Fruit fly (Drosophila melanogaster) whole organism, prepupa: Measurements from ENCODE around the gene Nak.

Experiments
- Blimp-1 ChIP-seq: fragments of 200-800 bp; sonication (Bioruptor generic); optimal IDR thresholded peaks from 3 replicates; lab custom pipeline; 2017; ENCODE audit warnings: missing biosample characterization, missing genetic modification characterization, mild to moderate bottlenecking, moderate library complexity, missing genetic modification reagents
- CG10669 ChIP-seq: fragments of 200-800 bp; sonication (Bioruptor generic); optimal IDR thresholded peaks from 3 replicates; lab custom pipeline; 2018; ENCODE audit warnings: missing biosample characterization, mild to moderate bottlenecking, missing genetic modification characterization, moderate library complexity
- CG11762 ChIP-seq: fragments of 200-800 bp; sonication (Bioruptor generic); optimal IDR thresholded peaks from 3 replicates; lab custom pipeline; 2016; ENCODE audit warnings: missing biosample characterization, missing genetic modification characterization; ENCODE audit not compliant: insufficient read depth
- CG11902 ChIP-seq: fragments of 200-800 bp; sonication (Bioruptor generic); optimal IDR thresholded peaks from 3 replicates; lab custom pipeline; 2016; ENCODE audit warnings: missing biosample characterization, missing genetic modification characterization
- CG15336 ChIP-seq: fragments of 200-800 bp; sonication (Bioruptor generic); IDR thresholded peaks from 2 replicates; pipeline ENCODE4 v1.3.6; 2022; ENCODE audit warnings: missing biosample characterization, missing genetic modification characterization
- CG16779 ChIP-seq: fragments of 200-800 bp; sonication (Bioruptor generic); optimal IDR thresholded peaks from 3 replicates; lab custom pipeline; 2017; ENCODE audit warnings: missing biosample characterization, mild to moderate bottlenecking, missing genetic modification characterization
- CG31627 ChIP-seq: fragments of 200-800 bp; sonication (Bioruptor generic); optimal IDR thresholded peaks from 3 replicates; lab custom pipeline; 2016; ENCODE audit warnings: missing biosample characterization, missing genetic modification characterization
- CG32006 ChIP-seq: fragments of 200-800 bp; sonication (Bioruptor generic); optimal IDR thresholded peaks from 3 replicates; lab custom pipeline; 2017; ENCODE audit warnings: missing biosample characterization, mild to moderate bottlenecking, missing genetic modification characterization
- CG34406 ChIP-seq: fragments of 200-800 bp; sonication (Bioruptor generic); optimal IDR thresholded peaks from 3 replicates; lab custom pipeline; 2016; ENCODE audit warnings: missing biosample characterization, missing genetic modification characterization
- CG3919 ChIP-seq: fragments of 200-800 bp; sonication (Bioruptor generic); optimal IDR thresholded peaks from 3 replicates; lab custom pipeline; 2016; ENCODE audit warnings: missing biosample characterization, missing genetic modification characterization
- CG6163 ChIP-seq: fragments of 200-800 bp; sonication (Bioruptor generic); IDR thresholded peaks from 3 replicates; pipeline ENCODE4 v1.3.6; 2022; ENCODE audit warnings: missing biosample characterization, missing genetic modification characterization
- CG6276 ChIP-seq: fragments of 200-800 bp; sonication (Bioruptor generic); optimal IDR thresholded peaks from 2 replicates; lab custom pipeline; 2017; ENCODE audit warnings: missing biosample characterization, mild to moderate bottlenecking, missing genetic modification characterization
- CG6854 ChIP-seq: fragments of 200-800 bp; sonication (Bioruptor generic); optimal IDR thresholded peaks from 2 replicates; lab custom pipeline; 2017; ENCODE audit warnings: missing biosample characterization, mild to moderate bottlenecking, missing genetic modification characterization
- CG7368 ChIP-seq: fragments of 200-800 bp; sonication (Bioruptor generic); optimal IDR thresholded peaks from 3 replicates; lab custom pipeline; 2016; ENCODE audit warnings: missing biosample characterization, missing genetic modification characterization
- CG8319 ChIP-seq: fragments of 200-800 bp; sonication (Bioruptor generic); optimal IDR thresholded peaks from 3 replicates; lab custom pipeline; 2016; ENCODE audit warnings: missing biosample characterization, missing genetic modification characterization
- CG8632 ChIP-seq: fragments of 200-800 bp; sonication (Bioruptor generic); optimal IDR thresholded peaks from 3 replicates; lab custom pipeline; 2016; ENCODE audit warnings: missing biosample characterization, missing genetic modification characterization
- Eip75B ChIP-seq: fragments of 200-800 bp; sonication (Bioruptor generic); optimal IDR thresholded peaks from 3 replicates; lab custom pipeline; 2016; ENCODE audit warnings: missing biosample characterization, missing genetic modification characterization
- Eip93F ChIP-seq: fragments of 200-800 bp; sonication (Bioruptor generic); optimal IDR thresholded peaks from 2 replicates; lab custom pipeline; 2016; ENCODE audit warnings: missing biosample characterization, mild to moderate bottlenecking, missing genetic modification characterization
- Ets21C ChIP-seq: fragments of 200-800 bp; sonication (Bioruptor generic); optimal IDR thresholded peaks from 3 replicates; lab custom pipeline; 2016; ENCODE audit warnings: missing biosample characterization, missing genetic modification characterization
- Ets96B ChIP-seq: fragments of 200-800 bp; optimal IDR thresholded peaks from 2 replicates; lab custom pipeline; 2019; ENCODE audit warnings: missing biosample characterization, mild to moderate bottlenecking, missing genetic modification characterization, moderate library complexity
- Gug ChIP-seq: fragments of 200-800 bp; sonication (Bioruptor generic); IDR thresholded peaks from 2 replicates; pipeline ENCODE4 v1.3.6; 2022; ENCODE audit warnings: missing biosample characterization, missing genetic modification characterization
- Hr39 ChIP-seq: fragments of 200-800 bp; sonication (Bioruptor generic); optimal IDR thresholded peaks from 2 replicates; lab custom pipeline; 2016; ENCODE audit warnings: missing biosample characterization, missing genetic modification characterization
- OdsH ChIP-seq: fragments of 200-800 bp; sonication (Bioruptor generic); optimal IDR thresholded peaks from 3 replicates; lab custom pipeline; 2016; ENCODE audit warnings: missing biosample characterization, missing genetic modification characterization
- Sox102F ChIP-seq: fragments of 200-800 bp; sonication (Bioruptor generic); optimal IDR thresholded peaks from 2 replicates; lab custom pipeline; 2016; ENCODE audit warnings: missing biosample characterization, mild to moderate bottlenecking, missing genetic modification characterization
- Sox14 ChIP-seq: fragments of 200-800 bp; sonication (Bioruptor generic); optimal IDR thresholded peaks from 3 replicates; lab custom pipeline; 2016; ENCODE audit warnings: missing biosample characterization, missing genetic modification characterization
- achi ChIP-seq: fragments of 200-800 bp; sonication (Bioruptor generic); optimal IDR thresholded peaks from 3 replicates; lab custom pipeline; 2016; ENCODE audit warnings: missing biosample characterization, missing genetic modification characterization
- cyc ChIP-seq: fragments of 200-800 bp; sonication (Bioruptor generic); optimal IDR thresholded peaks from 3 replicates; lab custom pipeline; 2016; ENCODE audit warnings: missing biosample characterization, missing genetic modification characterization
- dac ChIP-seq: fragments of 200-800 bp; sonication (Bioruptor generic); optimal IDR thresholded peaks from 2 replicates; lab custom pipeline; 2017; ENCODE audit warnings: missing biosample characterization, mild to moderate bottlenecking, missing genetic modification characterization
- dsx ChIP-seq: fragments of 200-800 bp; optimal IDR thresholded peaks from 3 replicates; lab custom pipeline; 2019; ENCODE audit warnings: missing biosample characterization, mild to moderate bottlenecking, missing genetic modification characterization, moderate library complexity; ENCODE audit not compliant: poor library complexity, severe bottlenecking
- eg ChIP-seq: fragments of 200-800 bp; sonication (Bioruptor generic); IDR thresholded peaks from 3 replicates; pipeline ENCODE4 v1.3.6; 2022; ENCODE audit warnings: missing biosample characterization, missing genetic modification characterization
- fd59A ChIP-seq: fragments of 200-800 bp; sonication (Bioruptor generic); optimal IDR thresholded peaks from 2 replicates; lab custom pipeline; 2017; ENCODE audit warnings: missing biosample characterization, mild to moderate bottlenecking, missing genetic modification characterization, missing genetic modification reagents
- fd85E ChIP-seq: fragments of 200-800 bp; sonication (Bioruptor generic); optimal IDR thresholded peaks from 3 replicates; lab custom pipeline; 2016; ENCODE audit warnings: missing biosample characterization, missing genetic modification characterization
- fkh ChIP-seq: fragments of 200-800 bp; sonication (Bioruptor generic); optimal IDR thresholded peaks from 3 replicates; lab custom pipeline; 2017; ENCODE audit warnings: missing biosample characterization, mild to moderate bottlenecking, missing genetic modification characterization, moderate library complexity
- lz ChIP-seq: fragments of 200-800 bp; sonication (Bioruptor generic); optimal IDR thresholded peaks from 3 replicates; lab custom pipeline; 2016; ENCODE audit warnings: missing biosample characterization, missing genetic modification characterization
- net ChIP-seq: fragments of 200-800 bp; sonication (Bioruptor generic); optimal IDR thresholded peaks from 3 replicates; lab custom pipeline; 2016; ENCODE audit warnings: missing biosample characterization, missing genetic modification characterization
- salr ChIP-seq, 2 experiments: fragments of 200-800 bp; sonication (Bioruptor generic); optimal IDR thresholded peaks; 3 replicates each; lab custom pipeline; 2016 to 2018; ENCODE audit warnings: missing biosample characterization in 2 of 2, missing genetic modification characterization in 2 of 2, mild to moderate bottlenecking in 1 of 2
- ss ChIP-seq, 2 experiments: fragments of 200-800 bp; sonication (Bioruptor generic); optimal IDR thresholded peaks; 2 replicates in 1 of 2; 3 replicates in 1 of 2; lab custom pipeline; 2017 to 2018; ENCODE audit warnings: mild to moderate bottlenecking in 2 of 2, missing biosample characterization in 2 of 2, missing genetic modification characterization in 2 of 2, moderate library complexity in 1 of 2
- svp ChIP-seq: fragments of 200-800 bp; sonication (Bioruptor generic); peaks from one replicate; lab custom pipeline; 2016; ENCODE audit warnings: missing biosample characterization, missing genetic modification characterization
- topi ChIP-seq: fragments of 200-800 bp; sonication (Bioruptor generic); optimal IDR thresholded peaks from 3 replicates; lab custom pipeline; 2016; ENCODE audit warnings: missing biosample characterization, missing genetic modification characterization
- vri ChIP-seq: fragments of 200-800 bp; sonication (Bioruptor generic); optimal IDR thresholded peaks from 3 replicates; lab custom pipeline; 2016; ENCODE audit warnings: missing biosample characterization, mild to moderate bottlenecking, missing genetic modification characterization

Nak gene

DNA sequence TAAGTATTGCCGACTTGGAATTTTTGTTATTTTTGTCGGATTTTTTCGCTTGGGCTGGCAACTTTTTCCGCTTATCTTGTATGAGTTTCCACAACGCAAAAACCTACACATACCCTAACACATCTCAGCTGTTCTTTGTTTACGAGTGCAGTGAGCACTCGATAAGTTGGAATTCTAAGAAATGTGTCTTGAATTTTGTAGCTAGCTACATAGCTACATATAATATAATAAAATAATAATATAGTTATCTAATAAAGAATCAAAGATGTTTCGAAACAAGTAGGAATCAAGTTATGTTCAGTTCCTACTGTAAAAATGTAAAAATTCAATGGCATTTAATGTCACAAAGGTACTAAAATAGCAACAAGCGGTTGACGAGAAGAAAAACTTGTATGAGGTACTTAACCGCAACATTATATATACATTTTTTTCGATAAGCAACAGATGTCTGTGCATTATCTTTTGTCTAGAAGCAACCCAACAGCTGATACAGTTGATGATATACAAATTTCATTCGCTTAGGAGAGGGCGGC, 11.3 kb downstream of the Nak start, which contains the start of gene Bhmt (continued):
- TF ChIP-seq Blimp-1 (peak; percentile 67), Sox102F (GFP tag; lab: Kevin White, UChicago) (peak; percentile 82), fd85E (GFP tag; lab: Kevin White, UChicago) (peak; percentile 70), CG8319 (GFP tag; lab: Kevin White, UChicago) (peak; percentile 65), Gug (GFP tag; lab: Robert Waterston, UW) (peak; percentile 84), Hr39 (GFP tag; lab: Kevin White, UChicago) (peak; percentile 59), CG10669 (GFP tag; lab: Kevin White, UChicago) (peak; percentile 87), CG7368 (peak; percentile 85), CG31627 (peak; percentile 54), Eip93F (GFP tag; lab: Kevin White, UChicago) (peak; percentile 89), dac (peak; percentile 34), CG6276 (GFP tag; lab: Kevin White, UChicago) (peak; percentile 78), CG34406 (GFP tag; lab: Kevin White, UChicago) (peak; percentile 89), OdsH (GFP tag; lab: Kevin White, UChicago) (peak; percentile 86), CG11902 (GFP tag; lab: Kevin White, UChicago) (peak; percentile 76), CG3919 (GFP tag; lab: Kevin White, UChicago) (peak; percentile 83), Ets96B (tag; lab: Kevin White, UChicago) (peak; percentile 92), Sox14 (GFP tag; lab: Kevin White, UChicago) (peak; percentile 86), dsx (peak; percentile 93), CG6163 (peak; percentile 93), CG16779 (tag; lab: Kevin White, UChicago) (peak; percentile 85), vri (GFP tag; lab: Kevin White, UChicago) (peak; percentile 72), CG6854 (GFP tag; lab: Kevin White, UChicago) (peak; percentile 79), CG15336 (GFP tag; lab: Robert Waterston, UW) (peak; percentile 87), CG32006 (GFP tag; lab: Kevin White, UChicago) (peak; percentile 80), topi (GFP tag; lab: Kevin White, UChicago) (peak; percentile 80), ss (GFP tag; optimal IDR thresholded peaks at IDR 0.05; lab: Kevin White, UChicago) (peak in 1 of 2 experiments; percentile 88), svp (peak; percentile 92), eg (GFP tag; lab: Robert Waterston, UW) (peak; percentile 93), salr (GFP tag; optimal IDR thresholded peaks at IDR 0.05; lab: Kevin White, UChicago) (peak; percentile 65 to 69), cyc (peak; percentile 61), CG11762 (GFP tag; lab: Kevin White, UChicago) (peak; percentile 79), fd59A (GFP tag; lab: Kevin White, UChicago) (peak; percentile 48), Ets21C (peak; percentile 57), Eip75B (GFP tag; lab: Kevin White, UChicago) (peak; percentile 71), net (GFP tag; lab: Kevin White, UChicago) (peak; percentile 80), CG8632 (GFP tag; lab: Kevin White, UChicago) (peak; percentile 89), lz (GFP tag; lab: Kevin White, UChicago) (peak; percentile 66)

DNA sequence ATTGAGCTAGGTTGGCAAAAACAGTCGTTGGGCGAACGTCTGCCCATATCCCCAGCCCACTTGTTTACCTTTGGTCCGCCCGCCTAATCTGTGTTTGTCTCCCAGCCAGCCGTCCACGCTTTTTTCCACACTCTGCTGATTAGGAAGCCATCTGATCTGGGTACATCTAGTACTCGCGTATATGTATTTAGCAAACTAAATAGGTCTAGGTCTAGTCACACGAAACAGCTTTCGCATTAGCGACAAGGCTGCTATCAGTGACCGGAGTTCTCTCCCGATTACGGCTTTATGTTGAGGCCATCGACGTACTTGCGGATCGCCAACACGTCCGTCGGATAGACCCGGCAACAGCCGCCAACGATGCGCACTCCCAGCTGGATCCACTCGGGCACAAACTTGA, 12.9 kb downstream of the Nak start:
- TF ChIP-seq eg (GFP tag; lab: Robert Waterston, UW) (no peak), fkh (GFP tag; lab: Kevin White, UChicago) (peak; percentile 38), svp (peak; percentile 47), OdsH (GFP tag; lab: Kevin White, UChicago) (no peak), achi (GFP tag; lab: Kevin White, UChicago) (no peak)
- TF ChIP-seq, all 60 proteins: peak for 2
